Worm (Caenorhabditis elegans): Measurements from ENCODE around the gene asg-2.

- no peak for TF ChIP-seq him-1 (tag; optimal IDR thresholded peaks at IDR 0.05)
- TF ChIP-seq W03F9.2 (tag; optimal IDR thresholded peaks at IDR 0.05) = no peak
- no peak for TF ChIP-seq dao-5 (tag; optimal IDR thresholded peaks at IDR 0.05)
These were observed 47.1 kb downstream of the asg-2 start for ce11 chrX:6888208-6888607.

All from whole organism, L4/young adult.